Worm (Caenorhabditis elegans): ENCODE measurements around the gene nspb-10.

- TF ChIP-seq zip-11 (GFP tag; IDR thresholded peaks at IDR 0.05) (no peak), unc-130 (GFP tag; optimal IDR thresholded peaks at IDR 0.05) (no peak), nhr-41 (GFP tag; IDR thresholded peaks at IDR 0.05) (no peak), ces-1 (GFP tag; optimal IDR thresholded peaks at IDR 0.05) (no peak), nhr-77 (tag; optimal IDR thresholded peaks at IDR 0.05) (no peak), unc-62 (GFP tag; optimal IDR thresholded peaks at IDR 0.05 in 1 of 2) (no peak), unc-62 (tag; optimal IDR thresholded peaks at IDR 0.05) (no peak)
Observed at ce11 chrII:14576429-14576828, 11.6 kb downstream of the nspb-10 start, which contains the start of gene C01G12.13.
